Worm (Caenorhabditis elegans) whole organism, early embryonic: ENCODE data around the gene srlf-7.

ENCODE experiments used
- B0310.2 ChIP-seq: sonication (generic microtip); optimal IDR thresholded peaks from 2 replicates; lab custom pipeline; 2016; ENCODE audit warnings: mild to moderate bottlenecking, missing genetic modification characterization, missing compliant biosample characterization
- F13C5.2 ChIP-seq: sonication (generic microtip); optimal IDR thresholded peaks from 2 replicates; lab custom pipeline; 2017; ENCODE audit warnings: mild to moderate bottlenecking, missing genetic modification characterization, inconsistent platforms, missing compliant biosample characterization
- aly-1 ChIP-seq: sonication (generic microtip); optimal IDR thresholded peaks from 2 replicates; lab custom pipeline; 2016; ENCODE audit warnings: missing genetic modification characterization, missing compliant biosample characterization
- ama-1 ChIP-seq: fragments of 150-350 bp; optimal IDR thresholded peaks from 2 replicates; lab custom pipeline; 2014
- ceh-36 ChIP-seq: sonication (generic microtip); optimal IDR thresholded peaks from 2 replicates; lab custom pipeline; 2016; ENCODE audit warnings: missing genetic modification characterization, inconsistent platforms, missing compliant biosample characterization
- flt-1 ChIP-seq: fragments of 200-800 bp; sonication (Bioruptor generic); IDR thresholded peaks from 2 replicates; pipeline ENCODE4 v1.3.6; 2022; ENCODE audit warnings: missing genetic modification characterization, missing compliant biosample characterization
- pes-1 ChIP-seq: fragments of 200-800 bp; sonication (Bioruptor generic); IDR thresholded peaks from 2 replicates; pipeline ENCODE4 v1.3.6; 2022; ENCODE audit warnings: missing genetic modification reagents, missing genetic modification characterization, missing compliant biosample characterization
- sea-1 ChIP-seq: fragments of 200-800 bp; sonication (Bioruptor generic); conservative IDR thresholded peaks from 2 replicates; pipeline ENCODE4 v1.3.6; 2022; ENCODE audit warnings: missing genetic modification characterization, missing compliant biosample characterization
- tbx-11 ChIP-seq: fragments of 200-800 bp; sonication (Bioruptor generic); IDR thresholded peaks from 2 replicates; pipeline ENCODE4 v1.3.6; 2022; ENCODE audit warnings: missing genetic modification characterization, missing compliant biosample characterization

DNA sequence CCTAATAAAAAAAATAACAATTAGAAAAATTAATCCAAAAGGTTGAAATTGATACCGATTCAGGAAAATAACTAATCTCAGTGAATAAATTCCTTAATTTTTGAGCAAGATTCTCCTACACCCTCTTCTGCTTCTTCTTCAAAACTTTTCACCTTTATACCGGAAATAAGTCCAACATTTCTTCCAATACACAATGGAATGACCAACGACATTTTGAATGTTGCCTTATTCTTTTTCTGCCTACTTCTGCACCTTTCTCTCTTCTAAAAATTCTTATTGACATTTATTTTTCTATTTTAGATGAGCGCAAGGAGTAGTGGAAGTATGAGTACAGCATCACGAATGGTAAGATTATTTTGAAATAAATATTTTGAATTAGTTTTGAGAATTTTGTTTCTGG, 7.8 kb downstream of the srlf-7 start, which contains the start of gene unc-8:
- no peak for TF ChIP-seq ama-1 (lab: Kevin White, UChicago)
- no peak for TF ChIP-seq F13C5.2 (tag; lab: Kevin White, UChicago)
- TF ChIP-seq aly-1 (tag; lab: Kevin White, UChicago), result no peak
- no peak for TF ChIP-seq flt-1 (GFP tag; lab: Robert Waterston, UW)
- no peak for TF ChIP-seq sea-1
- no peak for TF ChIP-seq tbx-11 (GFP tag; lab: Robert Waterston, UW)
- TF ChIP-seq pes-1 (GFP tag; lab: Robert Waterston, UW), result no peak
- TF ChIP-seq ceh-36 (tag; lab: Kevin White, UChicago), result no peak
- TF ChIP-seq B0310.2 (tag; lab: Kevin White, UChicago), result no peak
